Fruit fly (Drosophila melanogaster) ovary, adult (tissue): ENCODE data around the gene Myb.

Source experiments
- CG17801 ChIP-seq: fragments of 200-800 bp; optimal IDR thresholded peaks from 2 replicates; lab custom pipeline; 2019; ENCODE audit warnings: missing biosample characterization, mild to moderate bottlenecking, missing genetic modification characterization, moderate library complexity; ENCODE audit not compliant: partially characterized antibody

The Myb gene

dm6 chrX:15857601-15858284 lies at the start of gene Myb, which contains the start of gene CG46440:
Myb (minus strand) TSS chrX:15857823.
CG46440 (minus strand) TSS chrX:15857823.
- TF ChIP-seq CG17801 (GFP tag; lab: Kevin White, UChicago), result no peak

- no peak for TF ChIP-seq CG17801 (GFP tag; lab: Kevin White, UChicago)
Observed at dm6 chrX:15893732-15894264, 36.2 kb upstream of the Myb start.

DNA sequence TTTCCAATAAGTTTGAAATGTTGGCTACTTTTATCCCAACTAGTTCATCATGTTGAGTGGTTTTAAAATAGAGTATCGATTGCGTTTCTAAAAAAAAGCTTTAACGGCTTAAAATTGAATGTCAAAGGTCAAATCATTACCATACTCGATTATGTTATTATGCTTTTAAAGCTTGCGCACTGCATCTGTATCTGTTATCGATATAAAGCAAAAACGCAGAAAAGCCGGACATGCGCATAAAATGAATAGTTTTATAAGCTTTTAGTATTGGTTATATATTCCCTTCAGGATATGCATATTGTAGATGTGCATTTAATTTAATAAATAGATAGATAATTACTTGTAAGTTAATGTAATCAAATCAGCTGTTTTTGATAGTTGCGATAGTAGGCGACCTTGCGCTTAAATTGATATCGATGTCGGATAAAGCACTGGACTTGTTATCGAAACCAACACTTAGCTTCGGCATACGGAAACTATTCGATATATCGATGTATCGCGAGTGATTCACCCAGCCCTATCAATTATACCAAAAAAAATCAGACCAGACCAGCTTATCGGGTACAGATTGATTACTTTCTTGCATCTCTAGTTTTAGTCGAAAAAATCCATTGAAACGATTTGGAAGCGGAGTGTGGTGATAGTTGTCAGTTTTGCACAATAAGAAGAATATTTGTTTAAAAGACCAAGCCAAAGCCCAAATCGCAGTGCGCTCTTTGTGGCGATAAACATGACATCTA lies 34.2 kb upstream of the Myb start, which contains the start of gene shi:
shi (plus strand) TSS at position 511 of the 740 bp plus-strand sequence.
- peak; percentile 32 for TF ChIP-seq CG17801 (GFP tag; lab: Kevin White, UChicago)

dm6 chrX:15889780-15890608 lies 32.4 kb upstream of the Myb start, which contains the start of the genes MSBP and CG15916:
MSBP (minus strand) TSS chrX:15890109.
CG15916 (plus strand) TSS chrX:15890589.
- TF ChIP-seq CG17801 (GFP tag; lab: Kevin White, UChicago), result peak; percentile 8

DNA sequence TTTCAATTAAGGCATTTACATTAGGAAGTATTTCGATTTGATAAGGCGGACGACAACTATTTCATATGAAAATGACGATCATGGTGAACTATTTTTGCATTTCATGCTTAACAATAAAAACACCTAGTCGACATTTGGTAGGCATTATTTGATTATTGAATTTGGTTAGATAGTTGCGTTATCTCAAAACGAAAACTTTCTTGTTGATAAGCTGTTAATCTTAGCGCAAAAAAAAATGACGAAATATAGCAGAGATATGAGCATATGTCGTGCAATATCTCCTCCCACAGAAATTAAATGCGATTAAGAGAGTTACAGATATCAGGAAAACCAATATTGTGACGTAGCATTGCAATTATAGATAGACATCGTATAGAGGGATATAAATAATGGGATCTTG lies 31.1 kb upstream of the Myb start:
- TF ChIP-seq CG17801 (GFP tag; lab: Kevin White, UChicago), result no peak

DNA sequence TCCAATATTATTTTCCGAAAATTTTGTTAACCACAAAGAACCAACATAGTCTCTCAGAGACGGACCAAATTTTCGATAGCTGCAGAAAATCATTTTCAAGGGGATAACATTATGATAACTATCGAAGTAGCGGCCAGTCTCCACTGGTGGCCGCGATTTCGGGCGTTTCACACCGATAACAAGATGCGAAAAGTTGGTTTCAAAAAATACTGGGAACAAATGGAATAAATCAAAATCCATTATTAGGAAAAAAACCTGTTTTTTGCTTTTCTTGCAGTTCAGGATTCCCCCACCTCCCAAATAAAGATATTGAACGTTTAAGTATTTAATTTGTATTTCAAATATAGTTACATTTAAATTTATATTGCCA lies 29.6 kb upstream of the Myb start, which contains the start of gene tay:
tay (minus strand) TSS at position 65 of the 370 bp plus-strand sequence.
- no peak for TF ChIP-seq CG17801 (GFP tag; lab: Kevin White, UChicago)

DNA sequence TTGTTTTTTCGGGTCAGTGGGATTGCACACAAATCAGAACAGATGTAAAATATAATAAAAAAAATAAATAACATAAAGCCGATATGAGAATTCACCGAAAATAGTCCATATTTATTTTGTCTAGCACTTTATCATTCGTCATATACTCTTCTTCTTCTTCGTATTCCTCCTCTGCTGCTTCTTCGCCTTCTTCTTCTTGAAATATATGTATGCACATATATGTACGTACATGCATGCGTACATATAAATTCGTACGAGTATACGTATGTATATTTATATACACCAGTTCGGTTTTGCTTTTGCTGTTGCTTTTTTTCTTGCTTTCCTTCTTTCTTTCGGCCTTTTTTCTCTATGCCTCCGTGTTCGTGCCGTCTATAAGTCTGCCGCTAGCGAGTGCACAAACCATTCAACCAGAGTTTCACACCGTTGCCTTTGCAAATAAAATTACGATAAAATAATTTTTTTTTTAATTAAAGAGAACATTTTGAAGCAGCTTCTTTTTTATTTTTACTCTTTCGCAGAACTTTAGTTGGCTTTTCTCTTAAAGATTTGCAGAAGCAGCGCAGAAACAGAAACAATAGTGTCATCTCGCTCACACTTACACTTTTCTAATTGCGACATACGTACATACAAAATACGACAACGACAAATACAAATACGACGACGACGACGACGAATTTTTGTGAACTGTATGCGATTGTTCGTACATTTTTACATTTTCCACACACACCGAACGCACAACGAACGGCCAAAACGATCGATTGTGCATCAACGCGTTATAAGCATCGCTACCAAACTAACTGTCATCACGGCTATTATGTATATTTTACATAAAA lies 29.0 kb upstream of the Myb start:
- peak; percentile 98 for TF ChIP-seq CG17801 (GFP tag; lab: Kevin White, UChicago)

dm6 chrX:15875569-15875968 lies 17.9 kb upstream of the Myb start:
- TF ChIP-seq CG17801 (GFP tag; lab: Kevin White, UChicago), result no peak

dm6 chrX:15874437-15874836 lies 16.8 kb upstream of the Myb start:
- no peak for TF ChIP-seq CG17801 (GFP tag; lab: Kevin White, UChicago)

DNA sequence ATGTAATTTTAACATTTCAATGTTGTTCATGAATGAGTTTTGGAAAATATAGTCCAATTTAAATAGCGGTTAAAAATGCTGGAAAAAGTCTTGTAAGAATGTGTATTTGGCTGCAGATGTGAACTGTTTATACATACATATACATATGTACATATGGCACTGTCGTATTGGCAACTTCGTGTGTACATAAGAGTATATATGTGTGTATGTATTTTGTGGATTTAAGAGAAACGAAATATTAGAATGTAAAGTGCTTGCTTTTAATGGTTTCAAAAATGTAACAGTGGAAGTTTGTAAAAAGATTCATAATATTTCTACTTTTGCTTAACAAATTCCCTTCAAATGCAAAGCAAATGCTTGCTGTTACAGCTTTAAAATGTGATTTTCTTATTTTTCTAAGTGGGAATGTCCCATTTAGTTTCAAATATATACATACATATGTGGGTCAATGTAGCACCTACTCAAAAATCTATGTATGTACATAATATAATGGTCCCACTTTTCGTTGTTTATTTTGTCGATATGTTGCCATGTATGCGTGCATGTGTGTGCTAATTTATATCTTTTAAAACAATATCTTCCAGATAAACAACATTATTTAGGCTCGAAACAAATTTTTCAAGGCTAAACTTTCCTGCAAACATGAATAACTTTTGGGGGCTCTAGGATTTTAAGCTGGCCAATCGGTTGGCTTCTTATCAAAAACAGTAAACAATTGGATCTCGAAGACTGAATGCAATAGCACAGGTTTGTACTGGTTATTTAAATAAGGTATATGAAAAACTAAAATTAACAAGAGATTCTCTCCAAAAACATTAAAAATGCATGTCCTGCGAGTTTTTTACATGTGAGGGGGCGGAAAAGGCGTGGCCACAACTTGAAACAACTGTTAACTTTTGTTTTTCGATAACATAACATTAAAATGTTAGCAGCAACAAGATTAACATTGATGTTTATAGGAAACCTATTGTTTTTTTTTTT lies 13.4 kb upstream of the Myb start:
- TF ChIP-seq CG17801 (GFP tag; lab: Kevin White, UChicago), result no peak

DNA sequence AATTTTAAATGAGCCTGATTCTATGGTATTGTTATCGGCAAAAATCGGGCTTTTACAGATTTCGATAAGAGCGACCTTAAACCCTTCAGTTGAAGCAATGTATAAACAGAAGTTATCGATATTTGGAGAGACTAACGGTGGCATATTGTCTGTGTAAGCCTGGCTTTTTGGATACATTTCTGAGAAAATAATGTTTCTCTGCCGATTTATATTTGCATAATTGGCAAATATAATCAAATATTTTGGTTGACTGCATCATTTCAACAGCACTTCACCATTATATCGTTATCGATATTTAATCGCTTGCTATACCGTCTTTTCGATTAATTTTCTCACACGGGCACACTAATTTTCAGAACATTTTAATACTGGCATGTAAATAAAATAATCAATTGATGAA lies 12.2 kb upstream of the Myb start, which contains the start of gene CG16952:
CG16952 (plus strand) TSS at position 341 of the 400 bp plus-strand sequence.
- no peak for TF ChIP-seq CG17801 (GFP tag; lab: Kevin White, UChicago)

DNA sequence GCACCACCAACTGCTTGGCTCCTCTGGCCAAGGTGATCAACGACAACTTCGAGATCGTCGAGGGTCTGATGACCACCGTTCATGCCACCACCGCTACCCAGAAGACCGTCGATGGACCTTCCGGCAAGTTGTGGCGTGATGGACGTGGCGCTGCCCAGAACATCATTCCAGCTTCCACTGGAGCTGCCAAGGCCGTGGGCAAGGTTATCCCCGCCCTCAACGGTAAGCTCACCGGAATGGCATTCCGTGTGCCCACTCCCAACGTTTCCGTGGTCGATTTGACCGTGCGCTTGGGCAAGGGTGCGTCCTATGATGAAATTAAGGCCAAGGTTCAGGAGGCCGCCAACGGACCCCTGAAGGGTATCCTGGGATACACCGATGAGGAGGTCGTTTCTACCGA lies 11.2 kb upstream of the Myb start:
- TF ChIP-seq CG17801 (GFP tag; lab: Kevin White, UChicago), result no peak

DNA sequence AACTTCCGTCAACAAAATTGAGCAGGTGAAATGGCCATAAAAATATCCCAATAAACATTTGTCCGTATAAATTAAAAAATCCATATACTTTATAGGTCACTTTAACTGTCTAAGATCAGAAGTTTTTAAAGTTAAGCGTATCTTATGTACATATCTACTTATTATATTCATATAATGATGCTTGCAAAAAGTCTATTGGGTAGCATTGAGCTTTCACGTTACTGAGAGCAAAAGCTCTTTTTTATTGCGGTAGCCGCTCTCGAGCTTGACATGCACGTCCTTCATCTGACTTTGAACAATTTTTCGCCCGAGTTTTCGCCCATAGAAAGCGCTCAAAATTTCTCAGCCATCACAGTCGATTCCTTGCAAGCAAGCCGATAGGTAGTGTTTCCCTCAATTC lies 10.2 kb upstream of the Myb start, which contains the start of gene Gapdh2:
Gapdh2 (plus strand) TSS at position 283 of the 400 bp plus-strand sequence.
- TF ChIP-seq CG17801 (GFP tag; lab: Kevin White, UChicago), result peak; percentile 100
